Worm (Caenorhabditis elegans) whole organism, young adult: ENCODE data around the gene R05G6.9.
A peak's percentile ranks its signal among the peaks of the same experiment; 100 is the strongest.

Experiments used
- F33H1.4 ChIP-seq: fragments of 200-800 bp; sonication (Bioruptor generic); IDR thresholded peaks from 2 replicates; pipeline ENCODE4 v1.3.6; 2022; ENCODE audit warnings: missing genetic modification reagents, missing genetic modification characterization, missing compliant biosample characterization
- F39B2.1 ChIP-seq: fragments of 200-800 bp; sonication (Bioruptor generic); IDR thresholded peaks from 2 replicates; pipeline ENCODE4 v1.3.6; 2022; ENCODE audit warnings: missing genetic modification reagents, missing genetic modification characterization, missing compliant biosample characterization
- F52B5.7 ChIP-seq: sonication (generic microtip); optimal IDR thresholded peaks from 2 replicates; lab custom pipeline; 2016; ENCODE audit warnings: mild to moderate bottlenecking, missing genetic modification characterization, missing compliant biosample characterization
- K11D2.4 ChIP-seq: fragments of 200-800 bp; sonication (Bioruptor generic); IDR thresholded peaks from 2 replicates; pipeline ENCODE4 v1.3.6; 2022; ENCODE audit warnings: missing genetic modification reagents, missing genetic modification characterization, missing compliant biosample characterization
- T07F8.4 ChIP-seq: sonication (generic microtip); optimal IDR thresholded peaks from 2 replicates; lab custom pipeline; 2016; ENCODE audit warnings: mild to moderate bottlenecking, missing genetic modification characterization, moderate library complexity, missing compliant biosample characterization
- Y56A3A.18 ChIP-seq: fragments of 200-800 bp; sonication (Bioruptor generic); IDR thresholded peaks from 2 replicates; pipeline ENCODE4 v1.3.6; 2022; ENCODE audit warnings: missing genetic modification reagents, missing genetic modification characterization, missing compliant biosample characterization
- Y95B8A.8 ChIP-seq: fragments of 200-800 bp; sonication (Bioruptor generic); IDR thresholded peaks from 2 replicates; pipeline ENCODE4 v1.3.6; 2022; ENCODE audit warnings: missing genetic modification reagents, missing genetic modification characterization, missing compliant biosample characterization
- ama-1 ChIP-seq, 3 experiments: fragments of 150-350 bp in 1 of 3; sonication (generic microtip) in 2 of 3; optimal IDR thresholded peaks; 2 replicates each; lab custom pipeline; 2014 to 2018; ENCODE audit warnings: missing biosample characterization in 2 of 3, missing genetic modification characterization in 2 of 3, missing genetic modification reagents in 2 of 3
- attf-3 ChIP-seq: fragments of 200-800 bp; sonication (Bioruptor generic); conservative IDR thresholded peaks from 2 replicates; pipeline ENCODE4 v1.3.6; 2022; ENCODE audit warnings: missing genetic modification reagents, missing genetic modification characterization, missing compliant biosample characterization
- attf-5 ChIP-seq: fragments of 200-800 bp; sonication (Bioruptor generic); optimal IDR thresholded peaks from 2 replicates; lab custom pipeline; 2018; ENCODE audit warnings: mild to moderate bottlenecking, missing genetic modification characterization, missing compliant biosample characterization
- attf-6 ChIP-seq: fragments of 200-800 bp; sonication (Bioruptor generic); IDR thresholded peaks from 2 replicates; pipeline ENCODE4 v1.3.6; 2022; ENCODE audit warnings: missing genetic modification reagents, missing genetic modification characterization, missing compliant biosample characterization
- cebp-1 ChIP-seq, 2 experiments: fragments of 200-800 bp in 1 of 2; sonication (Bioruptor generic) in 1 of 2; sonication (generic microtip) in 1 of 2; IDR thresholded peaks in 1 of 2; optimal IDR thresholded peaks in 1 of 2; 2 replicates each; pipeline versions ENCODE4 v1.3.6 to Lab custom; 2017 to 2022; ENCODE audit warnings: missing compliant biosample characterization in 2 of 2, missing genetic modification characterization in 2 of 2, mild to moderate bottlenecking in 1 of 2, missing genetic modification reagents in 1 of 2, moderate library complexity in 1 of 2
- ceh-40 ChIP-seq: fragments of 200-800 bp; sonication (Bioruptor generic); IDR thresholded peaks from 2 replicates; pipeline ENCODE4 v1.3.6; 2022; ENCODE audit warnings: missing genetic modification characterization, missing compliant biosample characterization
- dpl-1 ChIP-seq: fragments of 150-350 bp; optimal IDR thresholded peaks from 2 replicates; lab custom pipeline; 2014; ENCODE audit warnings: missing biosample characterization, missing genetic modification reagents, missing genetic modification characterization
- efl-1 ChIP-seq: fragments of 150-350 bp; optimal IDR thresholded peaks from 2 replicates; lab custom pipeline; 2014; ENCODE audit warnings: missing biosample characterization, missing genetic modification reagents, missing genetic modification characterization
- egl-44 ChIP-seq: fragments of 200-800 bp; sonication (Bioruptor generic); IDR thresholded peaks from 2 replicates; pipeline ENCODE4 v1.3.6; 2022; ENCODE audit warnings: missing genetic modification reagents, missing genetic modification characterization, missing compliant biosample characterization
- gei-17 ChIP-seq: fragments of 200-800 bp; sonication (Bioruptor generic); optimal IDR thresholded peaks from 2 replicates; lab custom pipeline; 2018; ENCODE audit warnings: mild to moderate bottlenecking, missing genetic modification characterization, missing compliant biosample characterization
- him-1 ChIP-seq: sonication (generic microtip); optimal IDR thresholded peaks from 2 replicates; lab custom pipeline; 2016; ENCODE audit warnings: missing genotype, missing genetic modification reagents, missing genetic modification characterization, missing compliant biosample characterization
- hlh-26 ChIP-seq: fragments of 200-800 bp; sonication (Bioruptor generic); conservative IDR thresholded peaks from 2 replicates; pipeline ENCODE4 v1.3.6; 2022; ENCODE audit warnings: missing genetic modification reagents, missing genetic modification characterization, missing compliant biosample characterization
- hmg-1.2 ChIP-seq: fragments of 200-800 bp; sonication (Bioruptor generic); IDR thresholded peaks from 2 replicates; pipeline ENCODE4 v1.3.6; 2022; ENCODE audit warnings: missing genetic modification reagents, missing genetic modification characterization, missing compliant biosample characterization
- let-607 ChIP-seq, 2 experiments: fragments of 200-800 bp in 1 of 2; sonication (Bioruptor generic) in 1 of 2; sonication (generic microtip) in 1 of 2; optimal IDR thresholded peaks; 2 replicates each; lab custom pipeline; 2016 to 2018; ENCODE audit warnings: mild to moderate bottlenecking in 2 of 2, missing compliant biosample characterization in 2 of 2, missing genetic modification characterization in 2 of 2, moderate library complexity in 2 of 2, missing genotype in 1 of 2
- lin-26 ChIP-seq: fragments of 200-800 bp; sonication (Bioruptor generic); IDR thresholded peaks from 2 replicates; pipeline ENCODE4 v1.3.6; 2022; ENCODE audit warnings: missing genetic modification reagents, missing genetic modification characterization, missing compliant biosample characterization
- lin-54 ChIP-seq: fragments of 200-800 bp; sonication (Bioruptor generic); optimal IDR thresholded peaks from 2 replicates; lab custom pipeline; 2018; ENCODE audit warnings: mild to moderate bottlenecking, missing genetic modification characterization, missing compliant biosample characterization
- lsl-1 ChIP-seq: fragments of 200-800 bp; sonication (Bioruptor generic); optimal IDR thresholded peaks from 2 replicates; lab custom pipeline; 2018; ENCODE audit warnings: mild to moderate bottlenecking, missing genetic modification characterization, moderate library complexity, missing compliant biosample characterization
- madf-3 ChIP-seq: fragments of 200-800 bp; sonication (Bioruptor generic); IDR thresholded peaks from 2 replicates; pipeline ENCODE4 v1.3.6; 2022; ENCODE audit warnings: missing genetic modification reagents, missing genetic modification characterization, missing compliant biosample characterization
- madf-6 ChIP-seq: fragments of 200-800 bp; sonication (Bioruptor generic); IDR thresholded peaks from 2 replicates; pipeline ENCODE4 v1.3.6; 2022; ENCODE audit warnings: missing genetic modification reagents, missing genetic modification characterization, missing compliant biosample characterization
- mcd-1 ChIP-seq: fragments of 200-800 bp; sonication (Bioruptor generic); IDR thresholded peaks from 2 replicates; pipeline ENCODE4 v1.3.6; 2022; ENCODE audit warnings: missing genetic modification reagents, missing genetic modification characterization, missing compliant biosample characterization
- nfya-2 ChIP-seq: fragments of 200-800 bp; sonication (Bioruptor generic); IDR thresholded peaks from 2 replicates; pipeline ENCODE4 v1.3.6; 2022; ENCODE audit warnings: missing genetic modification reagents, missing genetic modification characterization, missing compliant biosample characterization
- nfyb-1 ChIP-seq: fragments of 200-800 bp; sonication (Bioruptor generic); IDR thresholded peaks from 2 replicates; pipeline ENCODE4 v1.3.6; 2022; ENCODE audit warnings: missing genetic modification reagents, missing genetic modification characterization, missing compliant biosample characterization
- nhr-27 ChIP-seq: fragments of 200-800 bp; sonication (Bioruptor generic); optimal IDR thresholded peaks from 2 replicates; lab custom pipeline; 2018; ENCODE audit warnings: mild to moderate bottlenecking, missing genetic modification characterization, moderate library complexity, missing compliant biosample characterization
- nhr-80 ChIP-seq: sonication (generic microtip); optimal IDR thresholded peaks from 2 replicates; lab custom pipeline; 2016; ENCODE audit warnings: missing genetic modification characterization, missing compliant biosample characterization
- sdz-38 ChIP-seq: sonication (generic microtip); optimal IDR thresholded peaks from 2 replicates; lab custom pipeline; 2016; ENCODE audit warnings: missing genotype, missing genetic modification characterization, missing compliant biosample characterization
- snpc-1.1 ChIP-seq: sonication (generic microtip); optimal IDR thresholded peaks from 2 replicates; lab custom pipeline; 2017; ENCODE audit warnings: missing genetic modification characterization, mild to moderate bottlenecking, missing compliant biosample characterization, antibody characterized with exemption, moderate library complexity, missing genotype, missing genetic modification reagents; ENCODE audit not compliant: insufficient read depth
- snpc-1.3 ChIP-seq: sonication (generic microtip); optimal IDR thresholded peaks from 2 replicates; lab custom pipeline; 2017; ENCODE audit warnings: missing genetic modification characterization, mild to moderate bottlenecking, missing compliant biosample characterization, antibody characterized with exemption, moderate library complexity, missing genotype, missing genetic modification reagents; ENCODE audit not compliant: insufficient read depth
- snpc-3.4 ChIP-seq: sonication (generic microtip); optimal IDR thresholded peaks from 2 replicates; lab custom pipeline; 2017; ENCODE audit warnings: missing genetic modification characterization, mild to moderate bottlenecking, missing compliant biosample characterization, antibody characterized with exemption, moderate library complexity, missing genotype, missing genetic modification reagents
- somi-1 ChIP-seq: fragments of 200-800 bp; sonication (Bioruptor generic); optimal IDR thresholded peaks from 2 replicates; lab custom pipeline; 2018; ENCODE audit warnings: mild to moderate bottlenecking, missing genetic modification characterization, missing compliant biosample characterization
- xnd-1 ChIP-seq: sonication (generic microtip); optimal IDR thresholded peaks from 2 replicates; lab custom pipeline; 2016; ENCODE audit warnings: missing genotype, missing genetic modification reagents, missing genetic modification characterization, missing compliant biosample characterization

R05G6.9 gene

ce11 chrIV:7521591-7521990, 5.5 kb upstream of the R05G6.9 start:
- no peak for TF ChIP-seq Y56A3A.18 (GFP tag; lab: Robert Waterston, UW)
- no peak for TF ChIP-seq T07F8.4 (tag; lab: Kevin White, UChicago)
- TF ChIP-seq lin-26 (GFP tag; lab: Robert Waterston, UW): no peak

ce11 chrIV:7520841-7521240, 4.8 kb upstream of the R05G6.9 start:
- TF ChIP-seq ama-1 (optimal IDR thresholded peaks at IDR 0.05; lab: Kevin White, UChicago): no peak
- no peak for TF ChIP-seq ama-1 (GFP tag; optimal IDR thresholded peaks at IDR 0.05; lab: Kevin White, UChicago)
- TF ChIP-seq F39B2.1 (GFP tag; lab: Robert Waterston, UW): no peak
- no peak for TF ChIP-seq nfyb-1 (GFP tag; lab: Robert Waterston, UW)
- TF ChIP-seq snpc-1.1 (tag; lab: Kevin White, UChicago): no peak
- peak; percentile 25 for TF ChIP-seq nhr-80 (tag; lab: Kevin White, UChicago)
- 0 out of 2 replicates have a peak, but pooled peaks have one; percentile 20 for TF ChIP-seq attf-3

- no peak for TF ChIP-seq dpl-1
- no peak for TF ChIP-seq sdz-38 (tag; lab: Kevin White, UChicago)
- no peak for TF ChIP-seq gei-17 (GFP tag; lab: Kevin White, UChicago)
- no peak for TF ChIP-seq hlh-26 (GFP tag; lab: Robert Waterston, UW)
- no peak for TF ChIP-seq nhr-27 (tag; lab: Kevin White, UChicago)
- no peak for TF ChIP-seq him-1 (tag; lab: Kevin White, UChicago)
- no peak for TF ChIP-seq cebp-1 (GFP tag; IDR thresholded peaks at IDR 0.05; lab: Robert Waterston, UW)
- TF ChIP-seq cebp-1 (tag; optimal IDR thresholded peaks at IDR 0.05; lab: Kevin White, UChicago): no peak
- TF ChIP-seq, all 124 proteins: peak for 0
These were observed 4.2 kb upstream of the R05G6.9 start for ce11 chrIV:7520258-7520657.

ce11 chrIV:7512617-7513233, 3.3 kb downstream of the R05G6.9 start, which contains the start of the genes plc-4 and R05G6.4:
plc-4 (minus strand) TSS chrIV:7512667.
R05G6.4 (plus strand) TSS chrIV:7513233.
- TF ChIP-seq let-607 (tag; optimal IDR thresholded peaks at IDR 0.05; lab: Kevin White, UChicago): no peak
- TF ChIP-seq attf-5 (GFP tag; lab: Kevin White, UChicago): peak; percentile 7
- peak; percentile 94 for TF ChIP-seq attf-3
- TF ChIP-seq, all 124 proteins: peak for 2

ce11 chrIV:7510829-7511228, 5.2 kb downstream of the R05G6.9 start:
- TF ChIP-seq nfyb-1 (GFP tag; lab: Robert Waterston, UW) (peak; percentile 97), Y95B8A.8 (GFP tag; lab: Robert Waterston, UW) (no peak), nfya-2 (GFP tag; lab: Robert Waterston, UW) (0 out of 2 replicates have a peak, but pooled peaks have one; percentile 80), snpc-1.3 (tag; lab: Kevin White, UChicago) (peak; percentile 4), snpc-3.4 (peak; percentile 14), efl-1 (peak; percentile 18), K11D2.4 (no peak)

ce11 chrIV:7508850-7509249, 7.2 kb downstream of the R05G6.9 start:
- TF ChIP-seq dpl-1 (peak; percentile 40), egl-44 (no peak), ceh-40 (GFP tag; lab: Robert Waterston, UW) (no peak), hmg-1.2 (GFP tag; lab: Robert Waterston, UW) (no peak), F33H1.4 (GFP tag; lab: Robert Waterston, UW) (peak; percentile 80), madf-6 (GFP tag; lab: Robert Waterston, UW) (peak; percentile 54; the same call in 1 of the 2 replicates), F52B5.7 (no peak), lin-54 (GFP tag; lab: Kevin White, UChicago) (peak; percentile 53), madf-3 (no peak), him-1 (tag; lab: Kevin White, UChicago) (peak; percentile 16), mcd-1 (no peak), attf-6 (GFP tag; lab: Robert Waterston, UW) (no peak), somi-1 (GFP tag; lab: Kevin White, UChicago) (no peak), efl-1 (peak; percentile 51), xnd-1 (tag; lab: Kevin White, UChicago) (peak; percentile 6), attf-3 (peak; percentile 35; the same call in 1 of the 2 replicates), F39B2.1 (GFP tag; lab: Robert Waterston, UW) (no peak), lsl-1 (GFP tag; lab: Kevin White, UChicago) (peak; percentile 79)
